Fruit fly (Drosophila melanogaster) whole organism, wandering third instar larva: ENCODE data around the gene CG11583.
A peak's percentile ranks its signal among the peaks of the same experiment; 100 is the strongest.

Experiments used
- Abd-B ChIP-seq: fragments of >200 bp; optimal IDR thresholded peaks from 2 replicates; lab custom pipeline; 2017; ENCODE audit warnings: missing biosample characterization, missing genetic modification characterization
- CG32264 ChIP-seq: fragments of 200-800 bp; sonication (Bioruptor generic); optimal IDR thresholded peaks from 2 replicates; lab custom pipeline; 2016; ENCODE audit warnings: missing biosample characterization, missing genetic modification characterization
- CG9705 ChIP-seq: fragments of 200-800 bp; sonication (Bioruptor generic); optimal IDR thresholded peaks from 2 replicates; lab custom pipeline; 2018; ENCODE audit warnings: missing biosample characterization, mild to moderate bottlenecking, missing genetic modification characterization
- CrebA ChIP-seq: fragments of 200-800 bp; sonication (Bioruptor generic); optimal IDR thresholded peaks from 2 replicates; lab custom pipeline; 2016; ENCODE audit warnings: missing biosample characterization, mild to moderate bottlenecking, missing genetic modification characterization, borderline replicate concordance
- Dfd ChIP-seq: fragments of >200 bp; optimal IDR thresholded peaks from 2 replicates; lab custom pipeline; 2017; ENCODE audit warnings: missing biosample characterization, missing genetic modification characterization
- Dif ChIP-seq: fragments of 200-275, 200-300 bp; sonication (Bioruptor generic); optimal IDR thresholded peaks from 2 replicates; lab custom pipeline; 2018; ENCODE audit warnings: missing biosample characterization, missing genetic modification characterization; ENCODE audit not compliant: partially characterized antibody
- GATAd ChIP-seq: sonication (Bioruptor generic); optimal IDR thresholded peaks from 2 replicates; lab custom pipeline; 2016; ENCODE audit warnings: missing biosample characterization, missing genetic modification characterization
- HLH106 ChIP-seq: fragments of 200-800 bp; optimal IDR thresholded peaks from 3 replicates; lab custom pipeline; 2019; ENCODE audit warnings: missing biosample characterization, mild to moderate bottlenecking, missing genetic modification characterization, moderate library complexity
- Hnf4 ChIP-seq: fragments of 200-800 bp; sonication (Bioruptor generic); optimal IDR thresholded peaks from 2 replicates; lab custom pipeline; 2016; ENCODE audit warnings: missing biosample characterization, mild to moderate bottlenecking, missing genetic modification characterization
- Hr78 ChIP-seq: fragments of >200 bp; optimal IDR thresholded peaks from 2 replicates; lab custom pipeline; 2017; ENCODE audit warnings: missing biosample characterization, missing genetic modification characterization
- Hr83 ChIP-seq: fragments of 200-300 bp; sonication (Bioruptor generic); optimal IDR thresholded peaks from 2 replicates; lab custom pipeline; 2016; ENCODE audit warnings: missing biosample characterization, mild to moderate bottlenecking, missing genetic modification characterization, moderate library complexity; ENCODE audit not compliant: poor library complexity, severe bottlenecking
- Mio ChIP-seq: sonication (Bioruptor generic); optimal IDR thresholded peaks from 2 replicates; lab custom pipeline; 2016; ENCODE audit warnings: missing biosample characterization, missing genetic modification characterization
- Myc ChIP-seq: fragments of >200 bp; optimal IDR thresholded peaks from 2 replicates; lab custom pipeline; 2017
- N ChIP-seq: fragments of >200 bp; optimal IDR thresholded peaks from 2 replicates; lab custom pipeline; 2018; ENCODE audit warnings: missing biosample characterization, missing external identifiers, missing genetic modification characterization
- OdsH ChIP-seq: fragments of 200-800 bp; sonication (Bioruptor generic); optimal IDR thresholded peaks from 2 replicates; lab custom pipeline; 2016; ENCODE audit warnings: missing biosample characterization, mild to moderate bottlenecking, missing genetic modification characterization
- Rel ChIP-seq, 2 experiments: fragments of 200-800 bp; sonication (Bioruptor generic) in 1 of 2; optimal IDR thresholded peaks; 2 replicates in 1 of 2; 3 replicates in 1 of 2; lab custom pipeline; 2016 to 2019; ENCODE audit warnings: mild to moderate bottlenecking in 2 of 2, missing biosample characterization in 2 of 2, missing genetic modification characterization in 2 of 2, moderate library complexity in 1 of 2
- Sp1 ChIP-seq: fragments of 200-800 bp; sonication (Bioruptor generic); optimal IDR thresholded peaks from 3 replicates; lab custom pipeline; 2019; ENCODE audit warnings: missing biosample characterization, mild to moderate bottlenecking, missing genetic modification characterization, moderate library complexity
- Vsx2 ChIP-seq: fragments of 200-300, 225-300 bp; sonication (Bioruptor generic); optimal IDR thresholded peaks from 2 replicates; lab custom pipeline; 2018; ENCODE audit warnings: missing biosample characterization, missing genetic modification characterization; ENCODE audit not compliant: partially characterized antibody
- brk ChIP-seq: fragments of 200-800 bp; sonication (Bioruptor generic); optimal IDR thresholded peaks from 2 replicates; lab custom pipeline; 2016; ENCODE audit warnings: missing biosample characterization, mild to moderate bottlenecking, missing genetic modification characterization
- dl ChIP-seq, 2 experiments: fragments of 175-275, 200-275 bp in 1 of 2; fragments of 200-275 bp in 1 of 2; sonication (Bioruptor generic); optimal IDR thresholded peaks; lab custom pipeline; 2018; ENCODE audit warnings: mild to moderate bottlenecking in 2 of 2, missing biosample characterization in 2 of 2, missing genetic modification characterization in 2 of 2, moderate library complexity in 2 of 2; ENCODE audit not compliant: partially characterized antibody in 2 of 2, insufficient read depth in 1 of 2
- dmrt93B ChIP-seq: fragments of 200-800 bp; sonication (Bioruptor generic); optimal IDR thresholded peaks from 2 replicates; lab custom pipeline; 2018; ENCODE audit warnings: missing biosample characterization, mild to moderate bottlenecking, missing genetic modification characterization
- dsf ChIP-seq: sonication (Bioruptor generic); optimal IDR thresholded peaks from 2 replicates; lab custom pipeline; 2016; ENCODE audit warnings: missing biosample characterization, missing genetic modification characterization, borderline replicate concordance
- ey ChIP-seq: fragments of 200-800 bp; sonication (Bioruptor generic); optimal IDR thresholded peaks from 2 replicates; lab custom pipeline; 2016; ENCODE audit warnings: missing biosample characterization, missing genetic modification characterization
- foxo ChIP-seq, 2 experiments: fragments of 200-800 bp; sonication (Bioruptor generic); optimal IDR thresholded peaks; 2 replicates in 1 of 2; 3 replicates in 1 of 2; lab custom pipeline; 2016 to 2017; ENCODE audit warnings: missing biosample characterization in 2 of 2, missing genetic modification characterization in 2 of 2
- fru ChIP-seq: fragments of 200-800 bp; sonication (Bioruptor generic); optimal IDR thresholded peaks from 3 replicates; lab custom pipeline; 2016; ENCODE audit warnings: missing biosample characterization, mild to moderate bottlenecking, missing genetic modification characterization
- h ChIP-seq: fragments of 200-800 bp; sonication (Bioruptor generic); optimal IDR thresholded peaks from 3 replicates; lab custom pipeline; 2016; ENCODE audit warnings: missing biosample characterization, mild to moderate bottlenecking, missing genetic modification characterization
- jim ChIP-seq: fragments of 175-275, 200-325 bp; sonication (Bioruptor generic); optimal IDR thresholded peaks from 2 replicates; lab custom pipeline; 2016; ENCODE audit warnings: missing biosample characterization, mild to moderate bottlenecking, missing genetic modification characterization
- lola ChIP-seq: fragments of >200 bp; optimal IDR thresholded peaks from 2 replicates; lab custom pipeline; 2017; ENCODE audit warnings: missing biosample characterization, missing genetic modification characterization
- pan ChIP-seq: fragments of >200 bp; optimal IDR thresholded peaks from 2 replicates; lab custom pipeline; 2017
- psq ChIP-seq: fragments of 200-800 bp; sonication (Bioruptor generic); optimal IDR thresholded peaks from 3 replicates; lab custom pipeline; 2017; ENCODE audit warnings: missing biosample characterization, mild to moderate bottlenecking, missing genetic modification characterization, moderate library complexity
- rgr ChIP-seq: fragments of 200-800 bp; sonication (Bioruptor generic); optimal IDR thresholded peaks from 3 replicates; lab custom pipeline; 2016; ENCODE audit warnings: missing biosample characterization, mild to moderate bottlenecking, missing genetic modification characterization
- sage ChIP-seq: fragments of 200-800 bp; sonication (Bioruptor generic); optimal IDR thresholded peaks from 2 replicates; lab custom pipeline; 2016; ENCODE audit warnings: missing biosample characterization, mild to moderate bottlenecking, missing genetic modification characterization
- sv ChIP-seq: fragments of 200-800 bp; sonication (Bioruptor generic); optimal IDR thresholded peaks from 3 replicates; lab custom pipeline; 2016; ENCODE audit warnings: missing biosample characterization, missing genetic modification characterization
- tai ChIP-seq: sonication (Bioruptor generic); optimal IDR thresholded peaks from 2 replicates; lab custom pipeline; 2016; ENCODE audit warnings: missing biosample characterization, missing genetic modification characterization
- usp ChIP-seq: fragments of >200 bp; optimal IDR thresholded peaks from 2 replicates; lab custom pipeline; 2017; ENCODE audit warnings: missing biosample characterization, missing genetic modification characterization
- woc ChIP-seq: sonication (Bioruptor generic); optimal IDR thresholded peaks from 2 replicates; lab custom pipeline; 2016; ENCODE audit warnings: missing biosample characterization, mild to moderate bottlenecking, missing genetic modification characterization

The CG11583 gene

DNA sequence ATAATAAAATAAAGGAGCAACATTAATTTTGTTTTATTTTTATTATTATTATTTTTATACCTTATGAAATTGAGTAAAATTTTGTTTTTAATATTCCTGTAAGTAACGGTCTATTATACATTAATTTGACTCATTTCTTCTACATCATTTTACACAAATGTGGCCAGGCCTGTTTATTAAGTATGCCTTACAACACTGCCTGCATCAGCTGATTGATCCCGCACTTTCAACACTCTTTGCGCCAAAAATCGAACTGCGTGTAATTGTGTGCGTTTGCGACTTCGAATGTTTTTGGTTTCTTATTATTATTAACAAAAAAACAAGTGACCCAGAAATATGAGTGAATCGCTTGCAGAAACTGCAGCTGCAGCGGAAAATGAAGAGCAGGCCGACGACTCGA is 30.7 kb upstream of the CG11583 start, which contains the start of gene Claspin (continued):
- TF ChIP-seq fru (GFP tag; lab: Kevin White, UChicago) (peak; percentile 50), dmrt93B (GFP tag; lab: Kevin White, UChicago) (no peak), woc (GFP tag; lab: Kevin White, UChicago) (no peak), Dif (GFP tag; lab: Kevin White, UChicago) (no peak), CrebA (GFP tag; lab: Kevin White, UChicago) (no peak), Dfd (no peak), ey (peak; percentile 33), HLH106 (tag; lab: Kevin White, UChicago) (peak; percentile 16), Hr78 (GFP tag; lab: Kevin White, UChicago) (no peak), Sp1 (GFP tag; lab: Kevin White, UChicago) (no peak), jim (no peak), lola (GFP tag; lab: Kevin White, UChicago) (no peak), Hnf4 (GFP tag; lab: Kevin White, UChicago) (peak; percentile 75)
- TF ChIP-seq, all 38 proteins: peak for 12

dm6 chr3L:4310604-4311003 is 28.0 kb upstream of the CG11583 start:
- no peak for TF ChIP-seq woc (GFP tag; lab: Kevin White, UChicago)
- no peak for TF ChIP-seq dsf
- TF ChIP-seq Rel (GFP tag; optimal IDR thresholded peaks at IDR 0.05; lab: Kevin White, UChicago), result no peak
- no peak for TF ChIP-seq Rel (tag; optimal IDR thresholded peaks at IDR 0.05; lab: Kevin White, UChicago)
- TF ChIP-seq tai (GFP tag; lab: Kevin White, UChicago), result no peak
- no peak for TF ChIP-seq jim
- TF ChIP-seq Mio (GFP tag; lab: Kevin White, UChicago), result no peak
- no peak for TF ChIP-seq lola (GFP tag; lab: Kevin White, UChicago)
- TF ChIP-seq Myc (lab: Kevin White, UChicago), result no peak
- no peak for TF ChIP-seq pan (lab: Kevin White, UChicago)
- no peak for TF ChIP-seq OdsH (GFP tag; lab: Kevin White, UChicago)
- TF ChIP-seq ey, result no peak
- no peak for TF ChIP-seq Dif (GFP tag; lab: Kevin White, UChicago)
- no peak for TF ChIP-seq sage (GFP tag; lab: Kevin White, UChicago)
- TF ChIP-seq dmrt93B (GFP tag; lab: Kevin White, UChicago), result no peak
- TF ChIP-seq CG32264 (GFP tag; lab: Kevin White, UChicago), result no peak
- TF ChIP-seq psq (GFP tag; lab: Kevin White, UChicago), result no peak
- TF ChIP-seq Abd-B (GFP tag; lab: Kevin White, UChicago), result no peak
- TF ChIP-seq, all 38 proteins: peak for 0

dm6 chr3L:4307691-4308383 is 25.2 kb upstream of the CG11583 start, which contains the start of gene dyl:
Gene dyl (minus strand): TSS chr3L:4307718.
- TF ChIP-seq woc (GFP tag; lab: Kevin White, UChicago) (no peak), usp (GFP tag; lab: Kevin White, UChicago) (no peak), sage (GFP tag; lab: Kevin White, UChicago) (no peak), CrebA (GFP tag; lab: Kevin White, UChicago) (no peak), Mio (GFP tag; lab: Kevin White, UChicago) (no peak), fru (GFP tag; lab: Kevin White, UChicago) (no peak), GATAd (GFP tag; lab: Kevin White, UChicago) (no peak)

DNA sequence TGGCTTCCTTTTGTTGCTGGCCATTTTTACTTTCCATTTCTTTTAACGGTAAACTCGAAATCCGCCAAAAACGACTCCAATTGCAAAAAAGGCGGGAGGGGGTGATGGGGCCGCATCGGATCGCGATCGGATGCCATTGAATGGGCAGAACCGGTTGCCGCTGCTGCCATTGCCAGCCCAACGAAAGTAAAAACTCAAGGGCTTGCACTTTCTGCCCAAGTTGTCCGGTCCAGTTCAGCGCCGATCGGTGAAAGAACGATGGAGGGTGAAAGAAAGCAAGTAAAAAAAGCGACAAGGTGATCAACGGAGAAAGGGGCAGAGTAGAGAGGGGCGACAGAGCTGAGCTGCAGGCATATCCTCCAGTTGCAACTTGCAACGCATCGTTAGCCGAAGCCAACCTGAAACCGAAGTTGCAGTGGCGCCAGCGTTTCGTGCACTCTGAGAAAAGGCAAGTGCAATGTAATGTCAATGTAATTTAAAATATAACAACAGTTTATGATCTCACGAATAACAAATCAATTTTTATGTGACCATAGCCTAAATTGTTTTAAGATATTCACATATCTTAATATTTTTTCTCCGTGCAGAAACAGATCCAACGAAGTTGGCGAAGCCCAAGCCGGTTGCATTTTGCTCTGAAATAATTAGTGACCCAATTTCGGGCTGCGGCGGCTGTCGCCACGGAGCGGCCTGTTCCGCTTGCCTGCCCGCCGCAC is 21.8 kb upstream of the CG11583 start:
- TF ChIP-seq Dfd (no peak), OdsH (GFP tag; lab: Kevin White, UChicago) (peak; percentile 60), ey (peak; percentile 68), Hr83 (GFP tag; lab: Kevin White, UChicago) (no peak), rgr (peak; percentile 63), CG32264 (GFP tag; lab: Kevin White, UChicago) (no peak), Vsx2 (GFP tag; lab: Kevin White, UChicago) (no peak), pan (lab: Kevin White, UChicago) (no peak), Myc (lab: Kevin White, UChicago) (no peak), jim (no peak), CG9705 (GFP tag; lab: Kevin White, UChicago) (no peak), Mio (GFP tag; lab: Kevin White, UChicago) (no peak), GATAd (GFP tag; lab: Kevin White, UChicago) (no peak), h (GFP tag; lab: Kevin White, UChicago) (peak; percentile 77), lola (GFP tag; lab: Kevin White, UChicago) (no peak), HLH106 (tag; lab: Kevin White, UChicago) (peak; percentile 68), sv (GFP tag; lab: Kevin White, UChicago) (no peak), sage (GFP tag; lab: Kevin White, UChicago) (no peak), usp (GFP tag; lab: Kevin White, UChicago) (no peak), N (no peak), Rel (GFP tag; optimal IDR thresholded peaks at IDR 0.05; lab: Kevin White, UChicago) (no peak), Rel (tag; optimal IDR thresholded peaks at IDR 0.05; lab: Kevin White, UChicago) (no peak), woc (GFP tag; lab: Kevin White, UChicago) (peak; percentile 31), foxo (GFP tag; optimal IDR thresholded peaks at IDR 0.05; lab: Kevin White, UChicago) (peak in 1 of 2 experiments; percentile 61), Hnf4 (GFP tag; lab: Kevin White, UChicago) (no peak), brk (GFP tag; lab: Kevin White, UChicago) (no peak), dl (GFP tag; optimal IDR thresholded peaks at IDR 0.05; lab: Kevin White, UChicago; ENCODE audit: insufficient read depth in 1 of 2, partially characterized antibody in 2 of 2) (no peak), psq (GFP tag; lab: Kevin White, UChicago) (peak; percentile 46), fru (GFP tag; lab: Kevin White, UChicago) (peak; percentile 75)
